Fruit fly (Drosophila melanogaster) whole organism, prepupa: Measurements from ENCODE around the gene CG31807.

ENCODE experiments used
- Blimp-1 ChIP-seq: fragments of 200-800 bp; sonication (Bioruptor generic); optimal IDR thresholded peaks from 3 replicates; lab custom pipeline; 2017; ENCODE audit warnings: missing biosample characterization, missing genetic modification characterization, mild to moderate bottlenecking, moderate library complexity, missing genetic modification reagents
- CG10669 ChIP-seq: fragments of 200-800 bp; sonication (Bioruptor generic); optimal IDR thresholded peaks from 3 replicates; lab custom pipeline; 2018; ENCODE audit warnings: missing biosample characterization, mild to moderate bottlenecking, missing genetic modification characterization, moderate library complexity
- CG11294 ChIP-seq: fragments of 200-800 bp; sonication (Bioruptor generic); IDR thresholded peaks from 2 replicates; pipeline ENCODE4 v1.3.6; 2022; ENCODE audit warnings: missing biosample characterization, missing genetic modification characterization
- CG11762 ChIP-seq: fragments of 200-800 bp; sonication (Bioruptor generic); optimal IDR thresholded peaks from 3 replicates; lab custom pipeline; 2016; ENCODE audit warnings: missing biosample characterization, missing genetic modification characterization; ENCODE audit not compliant: insufficient read depth
- CG11902 ChIP-seq: fragments of 200-800 bp; sonication (Bioruptor generic); optimal IDR thresholded peaks from 3 replicates; lab custom pipeline; 2016; ENCODE audit warnings: missing biosample characterization, missing genetic modification characterization
- CG15336 ChIP-seq: fragments of 200-800 bp; sonication (Bioruptor generic); IDR thresholded peaks from 2 replicates; pipeline ENCODE4 v1.3.6; 2022; ENCODE audit warnings: missing biosample characterization, missing genetic modification characterization
- CG16779 ChIP-seq: fragments of 200-800 bp; sonication (Bioruptor generic); optimal IDR thresholded peaks from 3 replicates; lab custom pipeline; 2017; ENCODE audit warnings: missing biosample characterization, mild to moderate bottlenecking, missing genetic modification characterization
- CG31627 ChIP-seq: fragments of 200-800 bp; sonication (Bioruptor generic); optimal IDR thresholded peaks from 3 replicates; lab custom pipeline; 2016; ENCODE audit warnings: missing biosample characterization, missing genetic modification characterization
- CG3919 ChIP-seq: fragments of 200-800 bp; sonication (Bioruptor generic); optimal IDR thresholded peaks from 3 replicates; lab custom pipeline; 2016; ENCODE audit warnings: missing biosample characterization, missing genetic modification characterization
- CG4318 ChIP-seq: fragments of 200-800 bp; sonication (Bioruptor generic); optimal IDR thresholded peaks from 3 replicates; lab custom pipeline; 2017; ENCODE audit warnings: missing biosample characterization, mild to moderate bottlenecking, missing genetic modification characterization
- CG6163 ChIP-seq: fragments of 200-800 bp; sonication (Bioruptor generic); IDR thresholded peaks from 3 replicates; pipeline ENCODE4 v1.3.6; 2022; ENCODE audit warnings: missing biosample characterization, missing genetic modification characterization
- CG6276 ChIP-seq: fragments of 200-800 bp; sonication (Bioruptor generic); optimal IDR thresholded peaks from 2 replicates; lab custom pipeline; 2017; ENCODE audit warnings: missing biosample characterization, mild to moderate bottlenecking, missing genetic modification characterization
- CG6792 ChIP-seq: fragments of 200-800 bp; sonication (Bioruptor generic); optimal IDR thresholded peaks from 3 replicates; lab custom pipeline; 2016; ENCODE audit warnings: missing biosample characterization, missing genetic modification characterization
- CG6808 ChIP-seq: fragments of 200-800 bp; sonication (Bioruptor generic); optimal IDR thresholded peaks from 3 replicates; lab custom pipeline; 2017; ENCODE audit warnings: missing biosample characterization, missing genetic modification characterization, mild to moderate bottlenecking, moderate library complexity, missing genetic modification reagents
- CG6854 ChIP-seq: fragments of 200-800 bp; sonication (Bioruptor generic); optimal IDR thresholded peaks from 2 replicates; lab custom pipeline; 2017; ENCODE audit warnings: missing biosample characterization, mild to moderate bottlenecking, missing genetic modification characterization
- CG8319 ChIP-seq: fragments of 200-800 bp; sonication (Bioruptor generic); optimal IDR thresholded peaks from 3 replicates; lab custom pipeline; 2016; ENCODE audit warnings: missing biosample characterization, missing genetic modification characterization
- CG8632 ChIP-seq: fragments of 200-800 bp; sonication (Bioruptor generic); optimal IDR thresholded peaks from 3 replicates; lab custom pipeline; 2016; ENCODE audit warnings: missing biosample characterization, missing genetic modification characterization
- CG9139 ChIP-seq: fragments of 200-800 bp; sonication (Bioruptor generic); optimal IDR thresholded peaks from 3 replicates; lab custom pipeline; 2017; ENCODE audit warnings: missing biosample characterization, mild to moderate bottlenecking, missing genetic modification characterization
- Eip75B ChIP-seq: fragments of 200-800 bp; sonication (Bioruptor generic); optimal IDR thresholded peaks from 3 replicates; lab custom pipeline; 2016; ENCODE audit warnings: missing biosample characterization, missing genetic modification characterization
- Eip78C ChIP-seq: fragments of 200-800 bp; sonication (Bioruptor generic); peaks from one replicate; lab custom pipeline; 2016; ENCODE audit warnings: missing biosample characterization, missing genetic modification characterization
- Eip93F ChIP-seq: fragments of 200-800 bp; sonication (Bioruptor generic); optimal IDR thresholded peaks from 2 replicates; lab custom pipeline; 2016; ENCODE audit warnings: missing biosample characterization, mild to moderate bottlenecking, missing genetic modification characterization
- Ets96B ChIP-seq: fragments of 200-800 bp; optimal IDR thresholded peaks from 2 replicates; lab custom pipeline; 2019; ENCODE audit warnings: missing biosample characterization, mild to moderate bottlenecking, missing genetic modification characterization, moderate library complexity
- Gug ChIP-seq: fragments of 200-800 bp; sonication (Bioruptor generic); IDR thresholded peaks from 2 replicates; pipeline ENCODE4 v1.3.6; 2022; ENCODE audit warnings: missing biosample characterization, missing genetic modification characterization
- Hr38 ChIP-seq: sonication (Bioruptor generic); optimal IDR thresholded peaks from 2 replicates; lab custom pipeline; 2016; ENCODE audit warnings: missing biosample characterization, missing genetic modification characterization
- Hr39 ChIP-seq: fragments of 200-800 bp; sonication (Bioruptor generic); optimal IDR thresholded peaks from 2 replicates; lab custom pipeline; 2016; ENCODE audit warnings: missing biosample characterization, missing genetic modification characterization
- Lpt ChIP-seq: fragments of 200-800 bp; sonication (Bioruptor generic); optimal IDR thresholded peaks from 3 replicates; lab custom pipeline; 2016; ENCODE audit warnings: missing biosample characterization, missing genetic modification characterization
- Met ChIP-seq: fragments of 200-800 bp; sonication (Bioruptor generic); optimal IDR thresholded peaks from 3 replicates; lab custom pipeline; 2016; ENCODE audit warnings: missing biosample characterization, missing genetic modification characterization
- Smox ChIP-seq: fragments of 200-800 bp; sonication (Bioruptor generic); optimal IDR thresholded peaks from 3 replicates; lab custom pipeline; 2016; ENCODE audit warnings: missing biosample characterization, missing genetic modification characterization
- Sox14 ChIP-seq: fragments of 200-800 bp; sonication (Bioruptor generic); optimal IDR thresholded peaks from 3 replicates; lab custom pipeline; 2016; ENCODE audit warnings: missing biosample characterization, missing genetic modification characterization
- Sox15 ChIP-seq: fragments of 200-800 bp; sonication (Bioruptor generic); optimal IDR thresholded peaks from 3 replicates; lab custom pipeline; 2016; ENCODE audit warnings: missing biosample characterization, missing genetic modification characterization
- achi ChIP-seq: fragments of 200-800 bp; sonication (Bioruptor generic); optimal IDR thresholded peaks from 3 replicates; lab custom pipeline; 2016; ENCODE audit warnings: missing biosample characterization, missing genetic modification characterization
- acj6 ChIP-seq: fragments of 200-800 bp; sonication (Bioruptor generic); optimal IDR thresholded peaks from 3 replicates; lab custom pipeline; 2016; ENCODE audit warnings: missing biosample characterization, missing genetic modification characterization
- dsx ChIP-seq: fragments of 200-800 bp; optimal IDR thresholded peaks from 3 replicates; lab custom pipeline; 2019; ENCODE audit warnings: missing biosample characterization, mild to moderate bottlenecking, missing genetic modification characterization, moderate library complexity; ENCODE audit not compliant: poor library complexity, severe bottlenecking
- esn ChIP-seq: fragments of 200-800 bp; sonication (Bioruptor generic); optimal IDR thresholded peaks from 2 replicates; lab custom pipeline; 2016; ENCODE audit warnings: missing biosample characterization, mild to moderate bottlenecking, missing genetic modification characterization, moderate library complexity
- fd85E ChIP-seq: fragments of 200-800 bp; sonication (Bioruptor generic); optimal IDR thresholded peaks from 3 replicates; lab custom pipeline; 2016; ENCODE audit warnings: missing biosample characterization, missing genetic modification characterization
- fkh ChIP-seq: fragments of 200-800 bp; sonication (Bioruptor generic); optimal IDR thresholded peaks from 3 replicates; lab custom pipeline; 2017; ENCODE audit warnings: missing biosample characterization, mild to moderate bottlenecking, missing genetic modification characterization, moderate library complexity
- net ChIP-seq: fragments of 200-800 bp; sonication (Bioruptor generic); optimal IDR thresholded peaks from 3 replicates; lab custom pipeline; 2016; ENCODE audit warnings: missing biosample characterization, missing genetic modification characterization
- pdm3 ChIP-seq: fragments of 200-800 bp; sonication (Bioruptor generic); optimal IDR thresholded peaks from 3 replicates; lab custom pipeline; 2016; ENCODE audit warnings: missing biosample characterization, missing genetic modification characterization
- spab ChIP-seq: fragments of 200-800 bp; sonication (Bioruptor generic); optimal IDR thresholded peaks from 2 replicates; lab custom pipeline; 2017; ENCODE audit warnings: missing biosample characterization, mild to moderate bottlenecking, missing genetic modification characterization, missing genetic modification reagents
- ss ChIP-seq, 2 experiments: fragments of 200-800 bp; sonication (Bioruptor generic); optimal IDR thresholded peaks; 2 replicates in 1 of 2; 3 replicates in 1 of 2; lab custom pipeline; 2017 to 2018; ENCODE audit warnings: mild to moderate bottlenecking in 2 of 2, missing biosample characterization in 2 of 2, missing genetic modification characterization in 2 of 2, moderate library complexity in 1 of 2
- topi ChIP-seq: fragments of 200-800 bp; sonication (Bioruptor generic); optimal IDR thresholded peaks from 3 replicates; lab custom pipeline; 2016; ENCODE audit warnings: missing biosample characterization, missing genetic modification characterization
- vri ChIP-seq: fragments of 200-800 bp; sonication (Bioruptor generic); optimal IDR thresholded peaks from 3 replicates; lab custom pipeline; 2016; ENCODE audit warnings: missing biosample characterization, mild to moderate bottlenecking, missing genetic modification characterization

CG31807 gene

dm6 chr2L:16703753-16704152, 19.9 kb upstream of the CG31807 start (continued):
- peak; percentile 21 for TF ChIP-seq dsx
- peak; percentile 18 for TF ChIP-seq CG6792
- peak; percentile 62 for TF ChIP-seq CG3919 (GFP tag; lab: Kevin White, UChicago)
- TF ChIP-seq Hr38 (GFP tag; lab: Kevin White, UChicago), result no peak
- TF ChIP-seq CG8632 (GFP tag; lab: Kevin White, UChicago), result peak; percentile 10
- peak; percentile 39 for TF ChIP-seq achi (GFP tag; lab: Kevin White, UChicago)
- TF ChIP-seq CG15336 (GFP tag; lab: Robert Waterston, UW), result peak; percentile 34; the same call in 1 of the 2 replicates
- no peak for TF ChIP-seq vri (GFP tag; lab: Kevin White, UChicago)
- TF ChIP-seq topi, result peak; percentile 60
- peak; percentile 38 for TF ChIP-seq CG31627
- TF ChIP-seq Eip78C (GFP tag; lab: Kevin White, UChicago), result peak; percentile 86

dm6 chr2L:16703008-16703510, 19.3 kb upstream of the CG31807 start:
- TF ChIP-seq Blimp-1, result no peak
- TF ChIP-seq CG4318 (GFP tag; lab: Kevin White, UChicago), result no peak
- TF ChIP-seq Eip78C (GFP tag; lab: Kevin White, UChicago), result peak; percentile 44
- TF ChIP-seq fkh (GFP tag; lab: Kevin White, UChicago), result peak; percentile 42
- no peak for TF ChIP-seq CG6808 (GFP tag; lab: Kevin White, UChicago)

dm6 chr2L:16690619-16690908, 6.8 kb upstream of the CG31807 start:
- TF ChIP-seq Eip93F (GFP tag; lab: Kevin White, UChicago) (peak; percentile 14), fkh (GFP tag; lab: Kevin White, UChicago) (peak; percentile 22), Eip78C (GFP tag; lab: Kevin White, UChicago) (no peak)
- TF ChIP-seq, all 60 proteins: peak for 2

DNA sequence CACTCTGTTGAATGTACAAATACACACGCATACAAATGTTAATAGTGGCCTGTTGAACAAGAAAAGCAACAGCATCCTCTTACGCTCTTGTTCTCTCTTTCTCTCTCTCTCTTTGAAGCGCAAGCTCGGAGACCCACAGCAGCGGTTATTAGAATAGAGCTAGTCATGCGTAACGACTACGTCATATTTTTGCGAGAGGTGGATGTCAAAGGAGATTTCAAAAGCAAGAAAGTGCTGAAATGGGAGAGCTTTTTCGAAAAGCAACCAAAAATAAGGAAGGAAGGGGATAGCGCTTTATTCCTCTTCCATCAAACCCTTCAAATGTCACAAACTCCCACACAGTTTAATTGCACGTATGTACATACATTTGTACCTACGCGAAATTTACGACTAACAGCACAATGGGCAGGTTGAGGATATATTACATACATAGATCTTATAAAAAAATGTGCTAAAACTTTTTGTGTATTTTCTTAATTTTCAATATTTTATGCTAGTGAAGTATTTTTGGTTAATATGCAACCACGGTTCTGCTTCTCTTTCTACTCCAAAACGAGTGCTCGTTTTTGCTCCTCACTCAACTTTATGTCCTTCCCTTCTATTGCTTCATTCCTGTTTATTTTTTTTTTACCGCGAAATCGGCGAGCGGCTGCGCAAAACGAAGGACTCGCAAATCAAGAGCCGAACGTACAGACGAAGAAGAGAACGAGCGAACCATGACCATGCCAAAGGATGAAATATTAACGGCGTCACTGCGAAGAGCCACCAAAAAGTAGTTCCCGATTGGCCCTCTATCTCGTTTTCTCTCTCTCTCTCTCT, 6.2 kb upstream of the CG31807 start:
- TF ChIP-seq Met (GFP tag; lab: Kevin White, UChicago), result peak; percentile 44
- TF ChIP-seq ss (GFP tag; optimal IDR thresholded peaks at IDR 0.05; lab: Kevin White, UChicago), result peak; percentile 39 to 42
- peak; percentile 59 for TF ChIP-seq CG9139
- no peak for TF ChIP-seq Eip93F (GFP tag; lab: Kevin White, UChicago)
- peak; percentile 71 for TF ChIP-seq Smox (GFP tag; lab: Kevin White, UChicago)
- peak; percentile 47 for TF ChIP-seq CG15336 (GFP tag; lab: Robert Waterston, UW)
- TF ChIP-seq CG11294 (GFP tag; lab: Robert Waterston, UW), result no peak
- peak; percentile 11 for TF ChIP-seq Eip75B
- TF ChIP-seq topi, result peak; percentile 68
- peak; percentile 52 for TF ChIP-seq net
- TF ChIP-seq CG11902 (GFP tag; lab: Kevin White, UChicago), result no peak
- no peak for TF ChIP-seq fd85E
- TF ChIP-seq Hr39, result peak; percentile 68
- TF ChIP-seq CG6792, result peak; percentile 20
- peak; percentile 68 for TF ChIP-seq Ets96B
- peak; percentile 25; the same call in 1 of the 3 replicates for TF ChIP-seq CG6163 (GFP tag; lab: Robert Waterston, UW)
- no peak for TF ChIP-seq spab (GFP tag; lab: Kevin White, UChicago)
- TF ChIP-seq pdm3 (GFP tag; lab: Kevin White, UChicago), result peak; percentile 54
- peak; percentile 22 for TF ChIP-seq Lpt (GFP tag; lab: Kevin White, UChicago)
- peak; percentile 6 for TF ChIP-seq CG16779 (tag; lab: Kevin White, UChicago)
- no peak for TF ChIP-seq Hr38 (GFP tag; lab: Kevin White, UChicago)
- TF ChIP-seq CG10669 (GFP tag; lab: Kevin White, UChicago), result no peak
- peak; percentile 72 for TF ChIP-seq esn (GFP tag; lab: Kevin White, UChicago)
- TF ChIP-seq CG8319 (GFP tag; lab: Kevin White, UChicago), result no peak
- no peak for TF ChIP-seq CG11762 (GFP tag; lab: Kevin White, UChicago)
- TF ChIP-seq Blimp-1, result no peak
- peak; percentile 2 for TF ChIP-seq Sox15 (GFP tag; lab: Kevin White, UChicago)
- TF ChIP-seq CG6854, result no peak
- peak; percentile 93 for TF ChIP-seq Eip78C (GFP tag; lab: Kevin White, UChicago)
- TF ChIP-seq achi (GFP tag; lab: Kevin White, UChicago), result peak; percentile 43
- TF ChIP-seq acj6 (GFP tag; lab: Kevin White, UChicago), result peak; percentile 58
- peak; percentile 2 for TF ChIP-seq CG6808 (GFP tag; lab: Kevin White, UChicago)
- no peak for TF ChIP-seq Gug (GFP tag; lab: Robert Waterston, UW)
- TF ChIP-seq CG6276 (GFP tag; lab: Kevin White, UChicago), result peak; percentile 20
- peak; percentile 47 for TF ChIP-seq CG4318 (GFP tag; lab: Kevin White, UChicago)
- TF ChIP-seq Sox14, result peak; percentile 73
- TF ChIP-seq fkh (GFP tag; lab: Kevin White, UChicago), result no peak
